Fruit fly (Drosophila melanogaster) whole organism, embryonic: ENCODE results near the gene CG9649.
A peak's percentile ranks its signal among the peaks of the same experiment; 100 is the strongest.

Experiments used
- Atf3 ChIP-seq: fragments of 200-800 bp; sonication (Bioruptor generic); optimal IDR thresholded peaks from 3 replicates; lab custom pipeline; 2016; ENCODE audit warnings: missing biosample characterization, missing genetic modification characterization
- CG11723 ChIP-seq: fragments of 200-800 bp; sonication (Bioruptor generic); optimal IDR thresholded peaks from 2 replicates; lab custom pipeline; 2017; ENCODE audit warnings: missing biosample characterization, mild to moderate bottlenecking, missing genetic modification characterization
- CG13424 ChIP-seq: fragments of 200-800 bp; sonication (Bioruptor generic); optimal IDR thresholded peaks from 2 replicates; lab custom pipeline; 2019; ENCODE audit warnings: missing biosample characterization, mild to moderate bottlenecking, missing genetic modification characterization, moderate library complexity
- CG16815 ChIP-seq: fragments of 200-800 bp; sonication (Bioruptor generic); optimal IDR thresholded peaks from 3 replicates; lab custom pipeline; 2017; ENCODE audit warnings: missing biosample characterization, mild to moderate bottlenecking, missing genetic modification characterization
- CG17186 ChIP-seq: fragments of 200-800 bp; sonication (Bioruptor generic); optimal IDR thresholded peaks from 3 replicates; lab custom pipeline; 2017; ENCODE audit warnings: missing biosample characterization, missing genetic modification reagents, missing genetic modification characterization
- CG17361 ChIP-seq: fragments of 200-800 bp; sonication (Bioruptor generic); IDR thresholded peaks from 3 replicates; pipeline ENCODE4 v1.3.6; 2022; ENCODE audit warnings: missing biosample characterization, missing genetic modification characterization
- CG17612 ChIP-seq: fragments of 200-800 bp; sonication (Bioruptor generic); IDR thresholded peaks from 2 replicates; pipeline ENCODE4 v1.3.6; 2022; ENCODE audit warnings: missing biosample characterization, missing genetic modification characterization
- CG17802 ChIP-seq: fragments of 200-800 bp; sonication (Bioruptor generic); optimal IDR thresholded peaks from 2 replicates; lab custom pipeline; 2018; ENCODE audit warnings: missing biosample characterization, mild to moderate bottlenecking, missing genetic modification characterization, moderate library complexity
- CG30431 ChIP-seq: fragments of 200-800 bp; sonication (Bioruptor generic); optimal IDR thresholded peaks from 2 replicates; lab custom pipeline; 2017; ENCODE audit warnings: missing biosample characterization, missing genetic modification characterization
- CG31441 ChIP-seq: fragments of 200-800 bp; sonication (Bioruptor generic); IDR thresholded peaks from 2 replicates; pipeline ENCODE4 v1.3.6; 2022; ENCODE audit warnings: missing biosample characterization, missing genetic modification characterization
- CG43689 ChIP-seq: fragments of 200-800 bp; sonication (Bioruptor generic); IDR thresholded peaks from 2 replicates; pipeline ENCODE4 v1.3.6; 2022; ENCODE audit warnings: missing biosample characterization, missing genetic modification characterization
- CG5953 ChIP-seq: fragments of 200-800 bp; sonication (Bioruptor generic); IDR thresholded peaks from 2 replicates; pipeline ENCODE4 v1.3.6; 2022; ENCODE audit warnings: missing biosample characterization, missing genetic modification characterization
- CG6854 ChIP-seq: fragments of 200-800 bp; sonication (Bioruptor generic); optimal IDR thresholded peaks from 3 replicates; lab custom pipeline; 2017; ENCODE audit warnings: missing biosample characterization, mild to moderate bottlenecking, missing genetic modification characterization
- CG8290 ChIP-seq, 3 experiments: fragments of 200-800 bp; sonication (Bioruptor generic); optimal IDR thresholded peaks; 2 replicates each; lab custom pipeline; 2016 to 2019; ENCODE audit warnings: missing biosample characterization in 3 of 3, missing genetic modification characterization in 3 of 3, mild to moderate bottlenecking in 2 of 3, moderate library complexity in 1 of 3
- CG8359 ChIP-seq: fragments of 200-800 bp; sonication (Bioruptor generic); optimal IDR thresholded peaks from 2 replicates; lab custom pipeline; 2017; ENCODE audit warnings: missing biosample characterization, mild to moderate bottlenecking, missing genetic modification characterization, borderline replicate concordance
- CG8765 ChIP-seq: fragments of 200-800 bp; sonication (Bioruptor generic); IDR thresholded peaks from 2 replicates; pipeline ENCODE4 v1.3.6; 2022; ENCODE audit warnings: missing biosample characterization, missing genetic modification characterization
- Dek ChIP-seq: fragments of 200-800 bp; sonication (Bioruptor generic); optimal IDR thresholded peaks from 3 replicates; lab custom pipeline; 2019; ENCODE audit warnings: missing biosample characterization, mild to moderate bottlenecking, missing genetic modification characterization, moderate library complexity
- Ets65A ChIP-seq: fragments of 200-800 bp; sonication (Bioruptor generic); peaks from one replicate; lab custom pipeline; 2016; ENCODE audit warnings: missing biosample characterization, missing genetic modification characterization
- Fer2 ChIP-seq: fragments of 200-800 bp; sonication (Bioruptor generic); optimal IDR thresholded peaks from 2 replicates; lab custom pipeline; 2018; ENCODE audit warnings: missing biosample characterization, mild to moderate bottlenecking, missing genetic modification characterization, moderate library complexity
- Lim3 ChIP-seq: fragments of 200-800 bp; sonication (Bioruptor generic); IDR thresholded peaks from 2 replicates; pipeline ENCODE4 v1.3.6; 2022; ENCODE audit warnings: missing biosample characterization, missing genetic modification characterization
- NfI ChIP-seq: fragments of 200-800 bp; sonication (Bioruptor generic); optimal IDR thresholded peaks from 3 replicates; lab custom pipeline; 2018; ENCODE audit warnings: missing biosample characterization, mild to moderate bottlenecking, missing genetic modification characterization, moderate library complexity
- Scr ChIP-seq: fragments of 200-800 bp; sonication (Bioruptor generic); IDR thresholded peaks from 2 replicates; pipeline ENCODE4 v1.3.6; 2022; ENCODE audit warnings: missing biosample characterization, missing genetic modification characterization; ENCODE audit not compliant: partially characterized antibody
- Sin3A ChIP-seq: fragments of >200 bp; optimal IDR thresholded peaks from 2 replicates; lab custom pipeline; 2018
- al ChIP-seq: fragments of 200-800 bp; sonication (Bioruptor generic); IDR thresholded peaks from 2 replicates; pipeline ENCODE4 v1.3.6; 2022; ENCODE audit warnings: missing biosample characterization, missing genetic modification characterization
- amos ChIP-seq: fragments of 200-800 bp; sonication (Bioruptor generic); IDR thresholded peaks from 2 replicates; pipeline ENCODE4 v1.3.6; 2022; ENCODE audit warnings: missing biosample characterization, missing genetic modification characterization; ENCODE audit not compliant: partially characterized antibody
- btn ChIP-seq: fragments of 200-800 bp; sonication (Bioruptor generic); optimal IDR thresholded peaks from 2 replicates; lab custom pipeline; 2016; ENCODE audit warnings: missing biosample characterization, missing genetic modification characterization
- crp ChIP-seq, 2 experiments: fragments of 200-800 bp; sonication (Bioruptor generic); optimal IDR thresholded peaks; 2 replicates in 1 of 2; 3 replicates in 1 of 2; lab custom pipeline; 2017; ENCODE audit warnings: missing biosample characterization in 2 of 2, missing genetic modification characterization in 2 of 2, mild to moderate bottlenecking in 1 of 2, moderate library complexity in 1 of 2
- danr ChIP-seq: fragments of 200-800 bp; sonication (Bioruptor generic); IDR thresholded peaks from 2 replicates; pipeline ENCODE4 v1.3.6; 2022; ENCODE audit warnings: missing biosample characterization, missing genetic modification characterization
- dimm ChIP-seq: fragments of 200-800 bp; sonication (Bioruptor generic); IDR thresholded peaks from 2 replicates; pipeline ENCODE4 v1.3.6; 2022; ENCODE audit warnings: missing biosample characterization, missing genetic modification characterization
- gcm2 ChIP-seq: fragments of 200-800 bp; sonication (Bioruptor generic); optimal IDR thresholded peaks from 2 replicates; lab custom pipeline; 2016; ENCODE audit warnings: missing biosample characterization, missing genetic modification characterization
- insv ChIP-seq, 2 experiments: fragments of 200-800 bp; sonication (Bioruptor generic); optimal IDR thresholded peaks; 3 replicates each; lab custom pipeline; 2016 to 2018; ENCODE audit warnings: missing biosample characterization in 2 of 2, missing genetic modification characterization in 2 of 2
- kay ChIP-seq: fragments of 200-800 bp; sonication (Bioruptor generic); optimal IDR thresholded peaks from 2 replicates; lab custom pipeline; 2016; ENCODE audit warnings: missing biosample characterization, missing genetic modification characterization
- knrl ChIP-seq: fragments of 200-800 bp; sonication (Bioruptor generic); IDR thresholded peaks from 3 replicates; pipeline ENCODE4 v1.3.6; 2022; ENCODE audit warnings: missing biosample characterization, missing genetic modification characterization; ENCODE audit not compliant: partially characterized antibody
- pzg ChIP-seq: fragments of 200-800 bp; sonication (Bioruptor generic); optimal IDR thresholded peaks from 3 replicates; lab custom pipeline; 2018; ENCODE audit warnings: missing biosample characterization, mild to moderate bottlenecking, missing genetic modification characterization, moderate library complexity
- run ChIP-seq: fragments of 200-800 bp; sonication (Bioruptor generic); optimal IDR thresholded peaks from 3 replicates; lab custom pipeline; 2018; ENCODE audit warnings: missing biosample characterization, mild to moderate bottlenecking, missing genetic modification characterization
- stwl ChIP-seq: fragments of 200-800 bp; sonication (Bioruptor generic); optimal IDR thresholded peaks from 3 replicates; lab custom pipeline; 2018; ENCODE audit warnings: missing biosample characterization, mild to moderate bottlenecking, missing genetic modification characterization, moderate library complexity
- sug ChIP-seq: fragments of 200-800 bp; optimal IDR thresholded peaks from 2 replicates; lab custom pipeline; 2019; ENCODE audit warnings: missing biosample characterization, mild to moderate bottlenecking, missing genetic modification characterization, moderate library complexity
- vfl ChIP-seq: fragments of 200-800 bp; sonication (Bioruptor generic); optimal IDR thresholded peaks from 2 replicates; lab custom pipeline; 2016; ENCODE audit warnings: missing biosample characterization, missing genetic modification characterization
- vnd ChIP-seq: fragments of 200-800 bp; sonication (Bioruptor generic); IDR thresholded peaks from 3 replicates; pipeline ENCODE4 v1.3.6; 2022; ENCODE audit warnings: missing biosample characterization, missing genetic modification characterization; ENCODE audit not compliant: partially characterized antibody
- z ChIP-seq: fragments of 200-800 bp; sonication (Bioruptor generic); IDR thresholded peaks from 3 replicates; pipeline ENCODE4 v1.3.6; 2022; ENCODE audit warnings: missing biosample characterization, missing genetic modification characterization

The CG9649 gene

DNA sequence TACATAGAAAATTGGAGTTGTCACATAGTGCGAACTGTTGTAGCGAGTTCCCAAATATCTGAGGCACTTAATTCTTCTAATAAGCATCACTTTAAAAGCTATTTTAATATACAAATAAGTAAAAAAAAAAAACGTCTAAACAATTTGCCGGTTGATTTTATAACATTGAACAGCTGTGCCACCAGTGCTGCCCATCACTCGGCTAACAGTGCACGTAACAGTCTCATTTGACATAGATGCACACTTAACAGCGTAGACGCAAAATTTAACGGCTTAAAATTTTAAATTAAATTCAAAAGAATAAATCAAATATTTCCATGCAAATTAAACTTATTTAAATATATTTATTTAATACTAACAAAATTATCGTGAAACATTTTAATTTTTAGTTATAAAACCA lies 42.1 kb upstream of the CG9649 start, which contains the start of gene MetRS-m (continued):
- TF ChIP-seq Dek (tag; lab: Kevin White, UChicago) (no peak), vfl (no peak), CG5953 (GFP tag; lab: Robert Waterston, UW) (no peak), Scr (GFP tag; lab: Robert Waterston, UW) (no peak), insv (GFP tag; optimal IDR thresholded peaks at IDR 0.05; lab: Kevin White, UChicago) (no peak), dimm (GFP tag; lab: Robert Waterston, UW) (no peak), knrl (GFP tag; lab: Robert Waterston, UW) (no peak), CG8765 (no peak), CG11723 (GFP tag; lab: Kevin White, UChicago) (no peak), Atf3 (no peak), vnd (GFP tag; lab: Robert Waterston, UW) (no peak), CG43689 (GFP tag; lab: Robert Waterston, UW) (no peak), Lim3 (GFP tag; lab: Robert Waterston, UW) (no peak), gcm2 (GFP tag; lab: Kevin White, UChicago) (no peak), danr (GFP tag; lab: Robert Waterston, UW) (no peak), pzg (GFP tag; lab: Kevin White, UChicago) (peak; percentile 6), CG6854 (GFP tag; lab: Kevin White, UChicago) (no peak), btn (GFP tag; lab: Kevin White, UChicago) (no peak), z (no peak), stwl (tag; lab: Kevin White, UChicago) (peak; percentile 58), amos (GFP tag; lab: Robert Waterston, UW) (no peak), run (tag; lab: Kevin White, UChicago) (no peak), CG16815 (GFP tag; lab: Kevin White, UChicago) (no peak), CG17186 (GFP tag; lab: Kevin White, UChicago) (peak; percentile 37), crp (GFP tag; optimal IDR thresholded peaks at IDR 0.05; lab: Kevin White, UChicago) (peak; percentile 32 to 87), CG8290 (GFP tag; optimal IDR thresholded peaks at IDR 0.05; lab: Kevin White, UChicago) (no peak), CG8290 (tag; optimal IDR thresholded peaks at IDR 0.05; lab: Kevin White, UChicago) (no peak)

DNA sequence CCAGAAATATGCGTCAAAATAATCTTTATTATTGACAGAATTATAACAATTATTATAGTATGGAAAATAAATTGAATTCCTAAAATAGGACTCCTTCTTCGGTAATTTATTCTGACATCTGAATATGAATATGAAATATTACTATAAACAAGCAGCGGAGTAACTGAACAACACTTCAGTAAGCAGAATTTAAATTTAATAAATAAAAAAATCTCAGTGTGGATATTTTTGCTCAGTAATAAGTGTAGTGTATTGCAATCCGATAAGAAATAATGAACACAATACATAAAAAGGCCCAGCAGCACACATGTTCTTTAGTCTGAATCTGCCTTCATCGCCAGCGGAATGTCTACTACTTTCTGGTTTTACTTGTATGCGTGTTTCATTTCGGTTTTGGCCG lies 38.1 kb upstream of the CG9649 start, which contains the start of gene CG43179:
Gene CG43179, plus strand, starts transcription at position 301 of the 400 bp plus-strand sequence.
- TF ChIP-seq CG17802 (tag; lab: Kevin White, UChicago) (no peak), CG17612 (GFP tag; lab: Robert Waterston, UW) (no peak), Fer2 (tag; lab: Kevin White, UChicago) (no peak), CG8359 (GFP tag; lab: Kevin White, UChicago) (no peak), NfI (GFP tag; lab: Kevin White, UChicago) (no peak), Sin3A (lab: Kevin White, UChicago) (no peak), kay (no peak), sug (tag; lab: Kevin White, UChicago) (no peak), CG13424 (no peak), CG31441 (GFP tag; lab: Robert Waterston, UW) (no peak), CG17361 (GFP tag; lab: Robert Waterston, UW) (no peak), CG30431 (GFP tag; lab: Kevin White, UChicago) (no peak)
- TF ChIP-seq, all 482 proteins: peak for 0

DNA sequence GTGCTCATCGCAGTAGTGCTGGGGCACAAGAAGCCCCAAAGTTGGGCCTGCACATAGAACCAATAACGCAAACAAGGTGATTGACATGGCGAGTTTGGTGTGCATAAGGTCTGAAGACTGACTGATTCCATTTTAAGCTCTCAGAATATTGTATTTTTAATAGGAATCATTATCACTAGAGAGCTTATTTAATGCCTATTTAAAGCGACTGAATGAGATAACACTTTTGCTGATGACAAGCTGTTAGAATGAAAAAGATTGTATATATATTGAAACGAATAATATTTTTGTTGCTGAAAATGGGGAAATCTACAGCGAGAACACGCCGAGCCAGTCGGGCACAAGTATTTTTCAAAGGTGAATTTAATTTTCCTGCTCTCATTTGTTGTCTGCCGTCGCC lies 27.7 kb upstream of the CG9649 start, which contains the start of gene CG9616:
Gene CG9616, minus strand, starts transcription at position 101 of the 400 bp plus-strand sequence.
- peak; percentile 68 for TF ChIP-seq Ets65A (GFP tag; lab: Kevin White, UChicago)
- no peak for TF ChIP-seq al (GFP tag; lab: Robert Waterston, UW)
